Fruit fly (Drosophila melanogaster) whole organism, wandering third instar larva: Measurements from ENCODE around the gene CG9331.

Experiments
- Myc ChIP-seq: fragments of >200 bp; optimal IDR thresholded peaks from 2 replicates; lab custom pipeline; 2017
- N ChIP-seq: fragments of >200 bp; optimal IDR thresholded peaks from 2 replicates; lab custom pipeline; 2018; ENCODE audit warnings: missing biosample characterization, missing external identifiers, missing genetic modification characterization
- Sp1 ChIP-seq: fragments of 200-800 bp; sonication (Bioruptor generic); optimal IDR thresholded peaks from 3 replicates; lab custom pipeline; 2019; ENCODE audit warnings: missing biosample characterization, mild to moderate bottlenecking, missing genetic modification characterization, moderate library complexity
- Vsx2 ChIP-seq: fragments of 200-300, 225-300 bp; sonication (Bioruptor generic); optimal IDR thresholded peaks from 2 replicates; lab custom pipeline; 2018; ENCODE audit warnings: missing biosample characterization, missing genetic modification characterization; ENCODE audit not compliant: partially characterized antibody
- br ChIP-seq: fragments of 200-800 bp; sonication (Bioruptor generic); optimal IDR thresholded peaks from 2 replicates; lab custom pipeline; 2016; ENCODE audit warnings: missing biosample characterization, missing genetic modification characterization
- brk ChIP-seq: fragments of 200-800 bp; sonication (Bioruptor generic); optimal IDR thresholded peaks from 2 replicates; lab custom pipeline; 2016; ENCODE audit warnings: missing biosample characterization, mild to moderate bottlenecking, missing genetic modification characterization
- dsf ChIP-seq: sonication (Bioruptor generic); optimal IDR thresholded peaks from 2 replicates; lab custom pipeline; 2016; ENCODE audit warnings: missing biosample characterization, missing genetic modification characterization, borderline replicate concordance
- jim ChIP-seq: fragments of 175-275, 200-325 bp; sonication (Bioruptor generic); optimal IDR thresholded peaks from 2 replicates; lab custom pipeline; 2016; ENCODE audit warnings: missing biosample characterization, mild to moderate bottlenecking, missing genetic modification characterization
- pan ChIP-seq: fragments of >200 bp; optimal IDR thresholded peaks from 2 replicates; lab custom pipeline; 2017
- psq ChIP-seq: fragments of 200-800 bp; sonication (Bioruptor generic); optimal IDR thresholded peaks from 3 replicates; lab custom pipeline; 2017; ENCODE audit warnings: missing biosample characterization, mild to moderate bottlenecking, missing genetic modification characterization, moderate library complexity
- tai ChIP-seq: sonication (Bioruptor generic); optimal IDR thresholded peaks from 2 replicates; lab custom pipeline; 2016; ENCODE audit warnings: missing biosample characterization, missing genetic modification characterization

- TF ChIP-seq psq (GFP tag; lab: Kevin White, UChicago), result no peak
- no peak for TF ChIP-seq br
- no peak for TF ChIP-seq N
- no peak for TF ChIP-seq dsf (GFP tag; lab: Kevin White, UChicago)
- no peak for TF ChIP-seq pan (lab: Kevin White, UChicago)
- TF ChIP-seq Sp1 (GFP tag; lab: Kevin White, UChicago), result no peak
- TF ChIP-seq Vsx2 (GFP tag; lab: Kevin White, UChicago), result no peak
- no peak for TF ChIP-seq Myc (lab: Kevin White, UChicago)
- no peak for TF ChIP-seq brk (GFP tag; lab: Kevin White, UChicago)
- no peak for TF ChIP-seq jim (GFP tag; lab: Kevin White, UChicago)
- no peak for TF ChIP-seq tai (GFP tag; lab: Kevin White, UChicago)
Observed at dm6 chr2L:20811039-20811652, 11.5 kb upstream of the CG9331 start.
